Worm (Caenorhabditis elegans): ENCODE data around the gene fbxb-19.

The fbxb-19 gene

DNA sequence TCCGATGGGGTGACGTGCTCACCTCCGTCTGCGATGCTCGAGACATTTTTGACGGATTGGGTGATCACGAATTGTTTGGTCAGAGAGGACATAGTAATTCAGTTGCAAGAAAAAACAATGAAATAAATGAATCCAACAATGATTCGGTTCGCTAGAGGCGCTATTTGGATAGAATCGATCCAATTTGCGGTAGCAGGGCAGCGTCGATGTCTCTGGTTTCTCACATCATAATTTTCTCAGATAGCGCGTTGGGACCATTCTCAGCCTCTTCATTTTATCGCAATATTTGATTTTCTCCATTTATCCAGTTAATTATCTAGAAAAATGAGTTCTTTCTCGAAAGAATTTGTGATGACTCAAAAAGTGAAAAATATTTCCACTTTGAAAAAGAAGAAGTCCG lies 17.4 kb upstream of the fbxb-19 start, which contains the start of gene sdz-18:
sdz-18 (minus strand) TSS at position 101 of the 400 bp plus-strand sequence.
- TF ChIP-seq ceh-83 (GFP tag; optimal IDR thresholded peaks at IDR 0.05): no peak
- no peak for TF ChIP-seq hlh-1 (tag; optimal IDR thresholded peaks at IDR 0.05)
- TF ChIP-seq ztf-11 (tag; optimal IDR thresholded peaks at IDR 0.05): no peak
- no peak for TF ChIP-seq sptf-1 (tag; optimal IDR thresholded peaks at IDR 0.05)
- TF ChIP-seq flh-1 (GFP tag; optimal IDR thresholded peaks at IDR 0.05): no peak
- TF ChIP-seq nhr-76 (tag; optimal IDR thresholded peaks at IDR 0.05): no peak
- no peak for TF ChIP-seq lin-13 (tag; optimal IDR thresholded peaks at IDR 0.05)
- TF ChIP-seq snpc-4 (tag; optimal IDR thresholded peaks at IDR 0.05): no peak
- TF ChIP-seq mab-5 (tag; optimal IDR thresholded peaks at IDR 0.05): no peak
- no peak for TF ChIP-seq ceh-43 (GFP tag; optimal IDR thresholded peaks at IDR 0.05)
- no peak for TF ChIP-seq sem-2 (GFP tag; optimal IDR thresholded peaks at IDR 0.05)
- TF ChIP-seq M03D4.4 (tag; optimal IDR thresholded peaks at IDR 0.05): no peak
- TF ChIP-seq nhr-237 (tag; optimal IDR thresholded peaks at IDR 0.05): no peak
- no peak for TF ChIP-seq ham-2 (GFP tag; optimal IDR thresholded peaks at IDR 0.05)

DNA sequence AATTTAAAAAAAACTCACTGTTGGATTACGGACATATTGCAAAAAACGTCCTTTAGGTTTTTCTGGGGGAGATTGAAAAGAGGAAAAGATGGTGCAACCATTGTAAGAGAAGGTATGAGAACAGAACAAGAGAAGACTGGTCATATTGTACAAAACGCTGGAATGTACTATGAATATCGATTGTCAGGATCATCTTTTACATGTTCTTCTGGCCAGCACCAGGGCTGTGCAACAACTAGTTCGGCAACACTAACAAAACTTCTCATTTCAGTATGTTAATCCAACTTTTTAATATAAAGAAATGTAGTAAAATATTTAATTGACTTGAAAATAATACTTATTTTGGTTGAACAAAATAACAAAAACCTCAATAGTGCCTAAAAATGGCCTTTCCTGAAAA lies 14.4 kb upstream of the fbxb-19 start, which contains the start of gene fbxb-47:
fbxb-47 (minus strand) TSS at position 101 of the 400 bp plus-strand sequence.
- TF ChIP-seq ceh-39 (tag; optimal IDR thresholded peaks at IDR 0.05) (no peak), unc-62 (GFP tag; optimal IDR thresholded peaks at IDR 0.05) (no peak), ztf-11 (tag; optimal IDR thresholded peaks at IDR 0.05) (no peak), M03D4.4 (tag; optimal IDR thresholded peaks at IDR 0.05) (no peak), bed-3 (GFP tag; optimal IDR thresholded peaks at IDR 0.05) (no peak), lin-13 (tag; optimal IDR thresholded peaks at IDR 0.05) (no peak), lin-32 (GFP tag; optimal IDR thresholded peaks at IDR 0.05) (no peak), blmp-1 (tag; optimal IDR thresholded peaks at IDR 0.05) (no peak), unc-39 (tag; optimal IDR thresholded peaks at IDR 0.05) (no peak)

DNA sequence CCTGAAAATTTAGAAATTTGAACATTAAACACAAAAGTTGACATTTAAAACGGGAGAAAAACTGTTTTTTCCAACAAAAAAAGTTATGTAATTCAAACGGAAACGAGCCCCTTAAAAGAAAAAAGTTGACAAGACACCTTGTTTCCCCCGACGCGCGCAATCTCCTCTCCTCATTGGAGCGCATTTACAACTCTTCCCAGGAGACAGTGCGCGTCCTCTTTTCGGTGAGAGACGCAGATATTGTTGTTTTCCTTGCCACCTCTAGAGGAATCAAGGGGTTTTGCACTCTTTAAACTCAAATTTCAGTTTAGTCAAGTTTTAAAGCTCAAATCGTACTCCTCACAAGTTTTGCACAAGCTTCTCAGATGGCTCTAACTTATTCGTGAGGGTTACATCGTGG lies 6.9 kb upstream of the fbxb-19 start, which contains the start of gene F58E1.13:
F58E1.13 (minus strand) TSS at position 12 of the 400 bp plus-strand sequence.
- no peak for TF ChIP-seq nhr-28 (tag; optimal IDR thresholded peaks at IDR 0.05)
- TF ChIP-seq unc-120 (tag; optimal IDR thresholded peaks at IDR 0.05; ENCODE audit: poor library complexity, severe bottlenecking): no peak
- TF ChIP-seq blmp-1 (tag; optimal IDR thresholded peaks at IDR 0.05): no peak
- no peak for TF ChIP-seq ztf-11 (tag; optimal IDR thresholded peaks at IDR 0.05)
- TF ChIP-seq lsy-2 (tag; optimal IDR thresholded peaks at IDR 0.05): no peak
- TF ChIP-seq lin-13 (tag; optimal IDR thresholded peaks at IDR 0.05): no peak
- TF ChIP-seq pha-4 (tag; optimal IDR thresholded peaks at IDR 0.05): no peak
- no peak for TF ChIP-seq elt-3 (tag; optimal IDR thresholded peaks at IDR 0.05)
- no peak for TF ChIP-seq ces-1 (GFP tag; optimal IDR thresholded peaks at IDR 0.05)
- no peak for TF ChIP-seq zip-8 (tag; optimal IDR thresholded peaks at IDR 0.05)
- no peak for TF ChIP-seq tbx-8 (GFP tag; optimal IDR thresholded peaks at IDR 0.05)
- TF ChIP-seq mep-1 (tag; optimal IDR thresholded peaks at IDR 0.05): no peak
- TF ChIP-seq elt-1 (tag; optimal IDR thresholded peaks at IDR 0.05; ENCODE audit: borderline replicate concordance, insufficient read depth): no peak
- no peak for TF ChIP-seq unc-62 (GFP tag; optimal IDR thresholded peaks at IDR 0.05)

DNA sequence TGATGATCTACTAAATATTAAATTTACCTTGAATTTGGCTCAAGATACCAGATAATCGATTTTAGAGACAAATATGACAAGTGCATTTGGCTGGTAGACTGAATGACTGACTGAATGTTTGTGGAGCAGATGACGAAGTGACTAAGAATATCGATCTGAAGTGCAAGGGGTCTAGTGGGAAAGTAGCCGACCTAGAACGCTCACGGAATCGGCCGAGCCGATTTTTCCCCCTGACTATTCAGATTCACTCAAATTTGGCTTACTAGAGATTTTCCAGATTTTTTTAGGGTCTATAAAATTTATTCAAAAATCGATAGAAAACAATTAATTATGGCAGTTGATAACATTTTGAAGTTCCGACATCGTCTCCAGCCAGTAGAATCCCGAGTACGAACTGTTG lies 5.5 kb upstream of the fbxb-19 start, which contains the start of gene fbxc-26:
fbxc-26 (minus strand) TSS at position 101 of the 400 bp plus-strand sequence.
- TF ChIP-seq lin-32 (GFP tag; optimal IDR thresholded peaks at IDR 0.05) (no peak), sptf-1 (tag; optimal IDR thresholded peaks at IDR 0.05) (no peak), mep-1 (tag; optimal IDR thresholded peaks at IDR 0.05) (no peak), mls-2 (tag; optimal IDR thresholded peaks at IDR 0.05) (no peak), ces-1 (GFP tag; optimal IDR thresholded peaks at IDR 0.05) (no peak), unc-39 (tag; optimal IDR thresholded peaks at IDR 0.05) (no peak), ceh-83 (GFP tag; optimal IDR thresholded peaks at IDR 0.05) (no peak), nhr-2 (tag; optimal IDR thresholded peaks at IDR 0.05) (no peak)

ce11 chrII:1692827-1693226 lies 3.8 kb upstream of the fbxb-19 start, which contains the start of gene fbxc-21:
TSS of gene fbxc-21 (minus strand) at chrII:1692927.
- TF ChIP-seq blmp-1 (tag; optimal IDR thresholded peaks at IDR 0.05): no peak
- TF ChIP-seq nhr-76 (tag; optimal IDR thresholded peaks at IDR 0.05): no peak
- TF ChIP-seq M03D4.4 (tag; optimal IDR thresholded peaks at IDR 0.05): no peak
- TF ChIP-seq unc-62 (GFP tag; optimal IDR thresholded peaks at IDR 0.05): no peak

Data from whole organism, mixed stage, embryonic.